Worm (Caenorhabditis elegans) whole organism, L4/young adult: Measurements from ENCODE around the gene pbo-1.

Experiments
- W03F9.2 ChIP-seq: fragments of 150-350 bp; optimal IDR thresholded peaks from 2 replicates; lab custom pipeline; 2014; ENCODE audit warnings: missing biosample characterization, missing genetic modification characterization
- him-1 ChIP-seq: sonication (generic microtip); optimal IDR thresholded peaks from 2 replicates; lab custom pipeline; 2016; ENCODE audit warnings: missing genotype, missing genetic modification reagents, missing genetic modification characterization, missing compliant biosample characterization

- TF ChIP-seq him-1 (tag; lab: Kevin White, UChicago) (no peak), W03F9.2 (tag; lab: Kevin White, UChicago) (no peak)
Measured at ce11 chrIII:2634577-2634976, 51.7 kb downstream of the pbo-1 start.
